Worm (Caenorhabditis elegans) whole organism, midembryonic: ENCODE results near the gene moa-2.

ENCODE experiments used
- med-1 ChIP-seq: sonication (generic microtip); optimal IDR thresholded peaks from 2 replicates; lab custom pipeline; 2017; ENCODE audit warnings: missing genetic modification characterization, mild to moderate bottlenecking, missing compliant biosample characterization, antibody characterized with exemption, missing genetic modification reagents; ENCODE audit not compliant: insufficient read depth
- ztf-29 ChIP-seq: fragments of 200-800 bp; sonication (Bioruptor generic); IDR thresholded peaks from 2 replicates; pipeline ENCODE4 v1.3.6; 2022; ENCODE audit warnings: missing genetic modification reagents, missing genetic modification characterization, missing compliant biosample characterization

ce11 chrII:7736725-7737124 is 37.9 kb upstream of the moa-2 start:
- TF ChIP-seq ztf-29 (GFP tag; lab: Robert Waterston, UW) (no peak), med-1 (GFP tag; lab: Kevin White, UChicago) (no peak)
